Fruit fly (Drosophila melanogaster) whole organism, pupa: ENCODE data around the gene cocoon.

Experiments
- CG10348 ChIP-seq: fragments of 200-800 bp; sonication (Bioruptor generic); IDR thresholded peaks from 2 replicates; pipeline ENCODE4 v1.3.6; 2022; ENCODE audit warnings: missing biosample characterization, missing genetic modification characterization
- CG12605 ChIP-seq: fragments of 200-800 bp; sonication (Bioruptor generic); IDR thresholded peaks from 2 replicates; pipeline ENCODE4 v1.3.6; 2022; ENCODE audit warnings: missing biosample characterization, missing genetic modification characterization
- CG13204 ChIP-seq: fragments of 200-800 bp; sonication (Bioruptor generic); optimal IDR thresholded peaks from 2 replicates; lab custom pipeline; 2018; ENCODE audit warnings: missing biosample characterization, mild to moderate bottlenecking, missing genetic modification characterization, moderate library complexity
- CG15710 ChIP-seq: fragments of 200-800 bp; sonication (Bioruptor generic); optimal IDR thresholded peaks from 2 replicates; lab custom pipeline; 2018; ENCODE audit warnings: missing biosample characterization, mild to moderate bottlenecking, missing genetic modification characterization, moderate library complexity
- CG17806 ChIP-seq: fragments of 200-800 bp; sonication (Bioruptor generic); optimal IDR thresholded peaks from 2 replicates; lab custom pipeline; 2018; ENCODE audit warnings: missing biosample characterization, mild to moderate bottlenecking, missing genetic modification characterization, moderate library complexity
- CG32121 ChIP-seq: fragments of 200-800 bp; sonication (Bioruptor generic); IDR thresholded peaks from 2 replicates; pipeline ENCODE4 v1.3.6; 2022; ENCODE audit warnings: missing biosample characterization, missing genetic modification characterization
- CG4496 ChIP-seq: fragments of 200-800 bp; sonication (Bioruptor generic); IDR thresholded peaks from 3 replicates; pipeline ENCODE4 v1.3.6; 2022; ENCODE audit warnings: missing biosample characterization, missing genetic modification characterization
- CG8159 ChIP-seq: fragments of 200-800 bp; sonication (Bioruptor generic); optimal IDR thresholded peaks from 3 replicates; lab custom pipeline; 2018; ENCODE audit warnings: missing biosample characterization, mild to moderate bottlenecking, missing genetic modification characterization, moderate library complexity
- CG8301 ChIP-seq: fragments of 200-800 bp; sonication (Bioruptor generic); optimal IDR thresholded peaks from 2 replicates; lab custom pipeline; 2018; ENCODE audit warnings: missing biosample characterization, mild to moderate bottlenecking, missing genetic modification characterization
- CG9948 ChIP-seq: fragments of 200-800 bp; sonication (Bioruptor generic); optimal IDR thresholded peaks from 2 replicates; lab custom pipeline; 2018; ENCODE audit warnings: missing biosample characterization, mild to moderate bottlenecking, missing genetic modification characterization, moderate library complexity
- D1 ChIP-seq: fragments of 200-800 bp; sonication (Bioruptor generic); optimal IDR thresholded peaks from 2 replicates; lab custom pipeline; 2018; ENCODE audit warnings: missing biosample characterization, mild to moderate bottlenecking, missing genetic modification characterization, moderate library complexity
- EcR ChIP-seq: fragments of 200-800 bp; sonication (Bioruptor generic); optimal IDR thresholded peaks from 3 replicates; lab custom pipeline; 2019; ENCODE audit warnings: missing biosample characterization, missing genetic modification characterization, mild to moderate bottlenecking, moderate library complexity, missing genetic modification reagents
- Ets98B ChIP-seq: fragments of 200-800 bp; sonication (Bioruptor generic); IDR thresholded peaks from 2 replicates; pipeline ENCODE4 v1.3.6; 2022; ENCODE audit warnings: missing biosample characterization, missing genetic modification characterization
- Pif1A ChIP-seq: fragments of 200-800 bp; sonication (Bioruptor generic); optimal IDR thresholded peaks from 3 replicates; lab custom pipeline; 2016; ENCODE audit warnings: missing biosample characterization, missing genetic modification characterization

DNA sequence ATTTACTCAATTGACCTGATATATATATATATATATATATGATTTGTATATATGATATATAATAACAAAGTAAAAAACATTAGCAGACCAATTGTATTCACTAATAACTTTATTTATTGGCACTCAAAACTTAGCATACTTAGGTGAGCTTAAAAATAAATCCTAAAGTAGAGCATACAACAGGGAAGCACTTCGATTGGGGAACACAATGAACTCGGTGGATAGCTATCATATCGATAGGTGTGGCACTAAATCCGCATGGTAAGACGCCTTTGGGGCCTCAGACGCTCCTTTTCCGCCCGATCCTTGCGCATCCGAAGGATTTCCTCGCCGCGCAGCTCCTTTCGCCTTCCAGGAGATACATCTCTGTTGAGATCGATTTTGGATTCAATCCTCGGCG, 42.5 kb upstream of the cocoon start:
- TF ChIP-seq CG8301 (no peak), Pif1A (GFP tag; lab: Kevin White, UChicago) (no peak), CG12605 (GFP tag; lab: Robert Waterston, UW) (no peak), CG10348 (no peak), CG4496 (GFP tag; lab: Robert Waterston, UW) (no peak), CG9948 (no peak), CG32121 (GFP tag; lab: Robert Waterston, UW) (no peak), CG13204 (GFP tag; lab: Kevin White, UChicago) (no peak), D1 (tag; lab: Kevin White, UChicago) (no peak), CG17806 (no peak), CG8159 (tag; lab: Kevin White, UChicago) (no peak), CG15710 (no peak), EcR (peak; percentile 53), Ets98B (GFP tag; lab: Robert Waterston, UW) (no peak)
